Fruit fly (Drosophila melanogaster) S2 (cell line): ENCODE measurements around the gene CG12439.

Experiments
- CG8478 ChIP-seq: fragments of >200 bp; optimal IDR thresholded peaks from 2 replicates; lab custom pipeline; 2018
- CTCF ChIP-seq, 2 experiments: fragments of >200 bp; optimal IDR thresholded peaks; 2 replicates each; lab custom pipeline; 2018

DNA sequence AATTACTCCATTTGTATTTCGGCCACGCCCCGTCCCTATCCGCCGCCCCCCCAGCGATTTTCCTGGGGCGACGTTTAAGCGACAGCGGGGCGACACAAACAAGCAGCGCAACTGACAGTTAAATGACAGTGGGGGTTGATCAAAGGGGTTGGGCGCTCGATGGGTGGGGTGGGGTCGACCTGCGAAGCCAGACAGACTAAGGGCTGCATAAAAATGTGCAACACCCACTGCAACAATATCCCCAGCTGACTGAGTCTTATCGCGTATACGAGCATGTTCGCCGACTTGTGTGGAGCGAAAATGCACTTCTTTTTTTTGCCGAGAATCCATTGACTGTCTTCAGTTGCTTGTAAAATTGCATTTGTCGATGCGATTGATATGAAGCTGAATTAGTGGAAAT is 45.2 kb upstream of the CG12439 start, which contains the start of gene CG9582:
- TF ChIP-seq CG8478 (lab: Kevin White, UChicago) (no peak), CTCF (optimal IDR thresholded peaks at IDR 0.05; lab: Kevin White, UChicago) (no peak)
